Fruit fly (Drosophila melanogaster) whole organism, prepupa: ENCODE results near the gene ND-23.

ENCODE experiments used
- Blimp-1 ChIP-seq: fragments of 200-800 bp; sonication (Bioruptor generic); optimal IDR thresholded peaks from 3 replicates; lab custom pipeline; 2017; ENCODE audit warnings: missing biosample characterization, missing genetic modification characterization, mild to moderate bottlenecking, moderate library complexity, missing genetic modification reagents
- CG10631 ChIP-seq: fragments of 200-800 bp; sonication (Bioruptor generic); optimal IDR thresholded peaks from 2 replicates; lab custom pipeline; 2016; ENCODE audit warnings: missing biosample characterization, missing genetic modification characterization
- CG10669 ChIP-seq: fragments of 200-800 bp; sonication (Bioruptor generic); optimal IDR thresholded peaks from 3 replicates; lab custom pipeline; 2018; ENCODE audit warnings: missing biosample characterization, mild to moderate bottlenecking, missing genetic modification characterization, moderate library complexity
- CG11294 ChIP-seq: fragments of 200-800 bp; sonication (Bioruptor generic); IDR thresholded peaks from 2 replicates; pipeline ENCODE4 v1.3.6; 2022; ENCODE audit warnings: missing biosample characterization, missing genetic modification characterization
- CG11762 ChIP-seq: fragments of 200-800 bp; sonication (Bioruptor generic); optimal IDR thresholded peaks from 3 replicates; lab custom pipeline; 2016; ENCODE audit warnings: missing biosample characterization, missing genetic modification characterization; ENCODE audit not compliant: insufficient read depth
- CG11902 ChIP-seq: fragments of 200-800 bp; sonication (Bioruptor generic); optimal IDR thresholded peaks from 3 replicates; lab custom pipeline; 2016; ENCODE audit warnings: missing biosample characterization, missing genetic modification characterization
- CG15336 ChIP-seq: fragments of 200-800 bp; sonication (Bioruptor generic); IDR thresholded peaks from 2 replicates; pipeline ENCODE4 v1.3.6; 2022; ENCODE audit warnings: missing biosample characterization, missing genetic modification characterization
- CG1621 ChIP-seq: fragments of 200-800 bp; sonication (Bioruptor generic); optimal IDR thresholded peaks from 3 replicates; lab custom pipeline; 2018; ENCODE audit warnings: missing biosample characterization, mild to moderate bottlenecking, missing genetic modification characterization
- CG16779 ChIP-seq: fragments of 200-800 bp; sonication (Bioruptor generic); optimal IDR thresholded peaks from 3 replicates; lab custom pipeline; 2017; ENCODE audit warnings: missing biosample characterization, mild to moderate bottlenecking, missing genetic modification characterization
- CG3032 ChIP-seq: fragments of 200-800 bp; optimal IDR thresholded peaks from 2 replicates; lab custom pipeline; 2019; ENCODE audit warnings: missing biosample characterization, mild to moderate bottlenecking, missing genetic modification characterization, moderate library complexity
- CG32006 ChIP-seq: fragments of 200-800 bp; sonication (Bioruptor generic); optimal IDR thresholded peaks from 3 replicates; lab custom pipeline; 2017; ENCODE audit warnings: missing biosample characterization, mild to moderate bottlenecking, missing genetic modification characterization
- CG34406 ChIP-seq: fragments of 200-800 bp; sonication (Bioruptor generic); optimal IDR thresholded peaks from 3 replicates; lab custom pipeline; 2016; ENCODE audit warnings: missing biosample characterization, missing genetic modification characterization
- CG3919 ChIP-seq: fragments of 200-800 bp; sonication (Bioruptor generic); optimal IDR thresholded peaks from 3 replicates; lab custom pipeline; 2016; ENCODE audit warnings: missing biosample characterization, missing genetic modification characterization
- CG4318 ChIP-seq: fragments of 200-800 bp; sonication (Bioruptor generic); optimal IDR thresholded peaks from 3 replicates; lab custom pipeline; 2017; ENCODE audit warnings: missing biosample characterization, mild to moderate bottlenecking, missing genetic modification characterization
- CG6163 ChIP-seq: fragments of 200-800 bp; sonication (Bioruptor generic); IDR thresholded peaks from 3 replicates; pipeline ENCODE4 v1.3.6; 2022; ENCODE audit warnings: missing biosample characterization, missing genetic modification characterization
- CG6792 ChIP-seq: fragments of 200-800 bp; sonication (Bioruptor generic); optimal IDR thresholded peaks from 3 replicates; lab custom pipeline; 2016; ENCODE audit warnings: missing biosample characterization, missing genetic modification characterization
- CG6854 ChIP-seq: fragments of 200-800 bp; sonication (Bioruptor generic); optimal IDR thresholded peaks from 2 replicates; lab custom pipeline; 2017; ENCODE audit warnings: missing biosample characterization, mild to moderate bottlenecking, missing genetic modification characterization
- CG7368 ChIP-seq: fragments of 200-800 bp; sonication (Bioruptor generic); optimal IDR thresholded peaks from 3 replicates; lab custom pipeline; 2016; ENCODE audit warnings: missing biosample characterization, missing genetic modification characterization
- CG8119 ChIP-seq: fragments of 200-800 bp; sonication (Bioruptor generic); IDR thresholded peaks from 3 replicates; pipeline ENCODE4 v1.3.6; 2022; ENCODE audit warnings: missing biosample characterization, missing genetic modification characterization
- CG8319 ChIP-seq: fragments of 200-800 bp; sonication (Bioruptor generic); optimal IDR thresholded peaks from 3 replicates; lab custom pipeline; 2016; ENCODE audit warnings: missing biosample characterization, missing genetic modification characterization
- CG8632 ChIP-seq: fragments of 200-800 bp; sonication (Bioruptor generic); optimal IDR thresholded peaks from 3 replicates; lab custom pipeline; 2016; ENCODE audit warnings: missing biosample characterization, missing genetic modification characterization
- CG9139 ChIP-seq: fragments of 200-800 bp; sonication (Bioruptor generic); optimal IDR thresholded peaks from 3 replicates; lab custom pipeline; 2017; ENCODE audit warnings: missing biosample characterization, mild to moderate bottlenecking, missing genetic modification characterization
- Eip75B ChIP-seq: fragments of 200-800 bp; sonication (Bioruptor generic); optimal IDR thresholded peaks from 3 replicates; lab custom pipeline; 2016; ENCODE audit warnings: missing biosample characterization, missing genetic modification characterization
- Eip78C ChIP-seq: fragments of 200-800 bp; sonication (Bioruptor generic); peaks from one replicate; lab custom pipeline; 2016; ENCODE audit warnings: missing biosample characterization, missing genetic modification characterization
- Ets21C ChIP-seq: fragments of 200-800 bp; sonication (Bioruptor generic); optimal IDR thresholded peaks from 3 replicates; lab custom pipeline; 2016; ENCODE audit warnings: missing biosample characterization, missing genetic modification characterization
- Ets96B ChIP-seq: fragments of 200-800 bp; optimal IDR thresholded peaks from 2 replicates; lab custom pipeline; 2019; ENCODE audit warnings: missing biosample characterization, mild to moderate bottlenecking, missing genetic modification characterization, moderate library complexity
- Gug ChIP-seq: fragments of 200-800 bp; sonication (Bioruptor generic); IDR thresholded peaks from 2 replicates; pipeline ENCODE4 v1.3.6; 2022; ENCODE audit warnings: missing biosample characterization, missing genetic modification characterization
- Hr38 ChIP-seq: sonication (Bioruptor generic); optimal IDR thresholded peaks from 2 replicates; lab custom pipeline; 2016; ENCODE audit warnings: missing biosample characterization, missing genetic modification characterization
- Hr39 ChIP-seq: fragments of 200-800 bp; sonication (Bioruptor generic); optimal IDR thresholded peaks from 2 replicates; lab custom pipeline; 2016; ENCODE audit warnings: missing biosample characterization, missing genetic modification characterization
- Hr4 ChIP-seq: fragments of 200-800 bp; sonication (Bioruptor generic); optimal IDR thresholded peaks from 3 replicates; lab custom pipeline; 2016; ENCODE audit warnings: missing biosample characterization, missing genetic modification characterization
- Lpt ChIP-seq: fragments of 200-800 bp; sonication (Bioruptor generic); optimal IDR thresholded peaks from 3 replicates; lab custom pipeline; 2016; ENCODE audit warnings: missing biosample characterization, missing genetic modification characterization
- Met ChIP-seq: fragments of 200-800 bp; sonication (Bioruptor generic); optimal IDR thresholded peaks from 3 replicates; lab custom pipeline; 2016; ENCODE audit warnings: missing biosample characterization, missing genetic modification characterization
- OdsH ChIP-seq: fragments of 200-800 bp; sonication (Bioruptor generic); optimal IDR thresholded peaks from 3 replicates; lab custom pipeline; 2016; ENCODE audit warnings: missing biosample characterization, missing genetic modification characterization
- Smox ChIP-seq: fragments of 200-800 bp; sonication (Bioruptor generic); optimal IDR thresholded peaks from 3 replicates; lab custom pipeline; 2016; ENCODE audit warnings: missing biosample characterization, missing genetic modification characterization
- Sox102F ChIP-seq: fragments of 200-800 bp; sonication (Bioruptor generic); optimal IDR thresholded peaks from 2 replicates; lab custom pipeline; 2016; ENCODE audit warnings: missing biosample characterization, mild to moderate bottlenecking, missing genetic modification characterization
- Sox14 ChIP-seq: fragments of 200-800 bp; sonication (Bioruptor generic); optimal IDR thresholded peaks from 3 replicates; lab custom pipeline; 2016; ENCODE audit warnings: missing biosample characterization, missing genetic modification characterization
- Sox15 ChIP-seq: fragments of 200-800 bp; sonication (Bioruptor generic); optimal IDR thresholded peaks from 3 replicates; lab custom pipeline; 2016; ENCODE audit warnings: missing biosample characterization, missing genetic modification characterization
- achi ChIP-seq: fragments of 200-800 bp; sonication (Bioruptor generic); optimal IDR thresholded peaks from 3 replicates; lab custom pipeline; 2016; ENCODE audit warnings: missing biosample characterization, missing genetic modification characterization
- cyc ChIP-seq: fragments of 200-800 bp; sonication (Bioruptor generic); optimal IDR thresholded peaks from 3 replicates; lab custom pipeline; 2016; ENCODE audit warnings: missing biosample characterization, missing genetic modification characterization
- dac ChIP-seq: fragments of 200-800 bp; sonication (Bioruptor generic); optimal IDR thresholded peaks from 2 replicates; lab custom pipeline; 2017; ENCODE audit warnings: missing biosample characterization, mild to moderate bottlenecking, missing genetic modification characterization
- dsx ChIP-seq: fragments of 200-800 bp; optimal IDR thresholded peaks from 3 replicates; lab custom pipeline; 2019; ENCODE audit warnings: missing biosample characterization, mild to moderate bottlenecking, missing genetic modification characterization, moderate library complexity; ENCODE audit not compliant: poor library complexity, severe bottlenecking
- eg ChIP-seq: fragments of 200-800 bp; sonication (Bioruptor generic); IDR thresholded peaks from 3 replicates; pipeline ENCODE4 v1.3.6; 2022; ENCODE audit warnings: missing biosample characterization, missing genetic modification characterization
- fd85E ChIP-seq: fragments of 200-800 bp; sonication (Bioruptor generic); optimal IDR thresholded peaks from 3 replicates; lab custom pipeline; 2016; ENCODE audit warnings: missing biosample characterization, missing genetic modification characterization
- fkh ChIP-seq: fragments of 200-800 bp; sonication (Bioruptor generic); optimal IDR thresholded peaks from 3 replicates; lab custom pipeline; 2017; ENCODE audit warnings: missing biosample characterization, mild to moderate bottlenecking, missing genetic modification characterization, moderate library complexity
- lz ChIP-seq: fragments of 200-800 bp; sonication (Bioruptor generic); optimal IDR thresholded peaks from 3 replicates; lab custom pipeline; 2016; ENCODE audit warnings: missing biosample characterization, missing genetic modification characterization
- net ChIP-seq: fragments of 200-800 bp; sonication (Bioruptor generic); optimal IDR thresholded peaks from 3 replicates; lab custom pipeline; 2016; ENCODE audit warnings: missing biosample characterization, missing genetic modification characterization
- pdm3 ChIP-seq: fragments of 200-800 bp; sonication (Bioruptor generic); optimal IDR thresholded peaks from 3 replicates; lab custom pipeline; 2016; ENCODE audit warnings: missing biosample characterization, missing genetic modification characterization
- salr ChIP-seq, 2 experiments: fragments of 200-800 bp; sonication (Bioruptor generic); optimal IDR thresholded peaks; 3 replicates each; lab custom pipeline; 2016 to 2018; ENCODE audit warnings: missing biosample characterization in 2 of 2, missing genetic modification characterization in 2 of 2, mild to moderate bottlenecking in 1 of 2
- spab ChIP-seq: fragments of 200-800 bp; sonication (Bioruptor generic); optimal IDR thresholded peaks from 2 replicates; lab custom pipeline; 2017; ENCODE audit warnings: missing biosample characterization, mild to moderate bottlenecking, missing genetic modification characterization, missing genetic modification reagents
- ss ChIP-seq, 2 experiments: fragments of 200-800 bp; sonication (Bioruptor generic); optimal IDR thresholded peaks; 2 replicates in 1 of 2; 3 replicates in 1 of 2; lab custom pipeline; 2017 to 2018; ENCODE audit warnings: mild to moderate bottlenecking in 2 of 2, missing biosample characterization in 2 of 2, missing genetic modification characterization in 2 of 2, moderate library complexity in 1 of 2
- svp ChIP-seq: fragments of 200-800 bp; sonication (Bioruptor generic); peaks from one replicate; lab custom pipeline; 2016; ENCODE audit warnings: missing biosample characterization, missing genetic modification characterization
- topi ChIP-seq: fragments of 200-800 bp; sonication (Bioruptor generic); optimal IDR thresholded peaks from 3 replicates; lab custom pipeline; 2016; ENCODE audit warnings: missing biosample characterization, missing genetic modification characterization
- vri ChIP-seq: fragments of 200-800 bp; sonication (Bioruptor generic); optimal IDR thresholded peaks from 3 replicates; lab custom pipeline; 2016; ENCODE audit warnings: missing biosample characterization, mild to moderate bottlenecking, missing genetic modification characterization

ND-23 gene

dm6 chr3R:15794258-15794727 is 42.6 kb downstream of the ND-23 start:
- no peak for TF ChIP-seq dac (GFP tag; lab: Kevin White, UChicago)
- TF ChIP-seq CG3032 (tag; lab: Kevin White, UChicago) = no peak
- TF ChIP-seq Ets96B (tag; lab: Kevin White, UChicago) = peak; percentile 38
- no peak for TF ChIP-seq CG4318 (GFP tag; lab: Kevin White, UChicago)
- TF ChIP-seq Sox15 (GFP tag; lab: Kevin White, UChicago) = no peak
- no peak for TF ChIP-seq cyc (GFP tag; lab: Kevin White, UChicago)
- peak; percentile 64 for TF ChIP-seq Lpt (GFP tag; lab: Kevin White, UChicago)
- no peak for TF ChIP-seq CG9139 (GFP tag; lab: Kevin White, UChicago)
- TF ChIP-seq fkh = peak; percentile 95
- peak; percentile 73 for TF ChIP-seq Eip78C (GFP tag; lab: Kevin White, UChicago)
- no peak for TF ChIP-seq CG11762 (GFP tag; lab: Kevin White, UChicago)
- TF ChIP-seq vri (GFP tag; lab: Kevin White, UChicago) = peak; percentile 61
- TF ChIP-seq CG16779 (tag; lab: Kevin White, UChicago) = no peak
- TF ChIP-seq net (GFP tag; lab: Kevin White, UChicago) = peak; percentile 28
- TF ChIP-seq Hr39 (GFP tag; lab: Kevin White, UChicago) = no peak
- TF ChIP-seq ss (GFP tag; optimal IDR thresholded peaks at IDR 0.05; lab: Kevin White, UChicago) = peak in 1 of 2 experiments; percentile 68
- no peak for TF ChIP-seq CG7368
- peak; percentile 68 for TF ChIP-seq CG1621 (tag; lab: Kevin White, UChicago)
- peak; percentile 14 for TF ChIP-seq CG6792 (GFP tag; lab: Kevin White, UChicago)
- no peak for TF ChIP-seq Hr38
- peak; percentile 18 for TF ChIP-seq topi (GFP tag; lab: Kevin White, UChicago)
- no peak for TF ChIP-seq CG32006 (GFP tag; lab: Kevin White, UChicago)
- TF ChIP-seq Sox102F (GFP tag; lab: Kevin White, UChicago) = no peak
- TF ChIP-seq achi (GFP tag; lab: Kevin White, UChicago) = peak; percentile 35
- peak; percentile 37 for TF ChIP-seq CG34406
- TF ChIP-seq CG6854 = peak; percentile 47
- peak; percentile 40 for TF ChIP-seq Sox14 (GFP tag; lab: Kevin White, UChicago)
- TF ChIP-seq Ets21C (GFP tag; lab: Kevin White, UChicago) = no peak
- no peak for TF ChIP-seq CG8632
- no peak for TF ChIP-seq Blimp-1 (GFP tag; lab: Kevin White, UChicago)
- no peak for TF ChIP-seq dsx (GFP tag; lab: Kevin White, UChicago)
- no peak for TF ChIP-seq Eip75B (GFP tag; lab: Kevin White, UChicago)
- no peak for TF ChIP-seq CG8319 (GFP tag; lab: Kevin White, UChicago)
- TF ChIP-seq CG11902 = no peak
- TF ChIP-seq CG6163 (GFP tag; lab: Robert Waterston, UW) = peak; percentile 51; the same call in 1 of the 3 replicates
- TF ChIP-seq OdsH (GFP tag; lab: Kevin White, UChicago) = no peak
- 0 out of 3 replicates have a peak, but pooled peaks have one; percentile 14 for TF ChIP-seq CG8119
- no peak for TF ChIP-seq spab (GFP tag; lab: Kevin White, UChicago)
- TF ChIP-seq fd85E (GFP tag; lab: Kevin White, UChicago) = no peak
- no peak for TF ChIP-seq Smox (GFP tag; lab: Kevin White, UChicago)
- no peak for TF ChIP-seq Met (GFP tag; lab: Kevin White, UChicago)
- TF ChIP-seq CG3919 (GFP tag; lab: Kevin White, UChicago) = peak; percentile 47
- TF ChIP-seq pdm3 (GFP tag; lab: Kevin White, UChicago) = no peak
- TF ChIP-seq CG10669 (GFP tag; lab: Kevin White, UChicago) = peak; percentile 39
- TF ChIP-seq eg (GFP tag; lab: Robert Waterston, UW) = no peak; the same call in 2 of the 3 replicates
- TF ChIP-seq lz (GFP tag; lab: Kevin White, UChicago) = no peak
- TF ChIP-seq CG15336 (GFP tag; lab: Robert Waterston, UW) = peak; percentile 35; the same call in 1 of the 2 replicates
- TF ChIP-seq svp (GFP tag; lab: Kevin White, UChicago) = no peak
- no peak for TF ChIP-seq Gug (GFP tag; lab: Robert Waterston, UW)
- peak in 1 of 2 experiments; percentile 11 for TF ChIP-seq salr (GFP tag; optimal IDR thresholded peaks at IDR 0.05; lab: Kevin White, UChicago)
- no peak for TF ChIP-seq CG11294 (GFP tag; lab: Robert Waterston, UW)
- no peak for TF ChIP-seq Hr4 (GFP tag; lab: Kevin White, UChicago)
- no peak for TF ChIP-seq CG10631 (GFP tag; lab: Kevin White, UChicago)
